Fruit fly (Drosophila melanogaster): Measurements from ENCODE around the gene Hr83.

DNA sequence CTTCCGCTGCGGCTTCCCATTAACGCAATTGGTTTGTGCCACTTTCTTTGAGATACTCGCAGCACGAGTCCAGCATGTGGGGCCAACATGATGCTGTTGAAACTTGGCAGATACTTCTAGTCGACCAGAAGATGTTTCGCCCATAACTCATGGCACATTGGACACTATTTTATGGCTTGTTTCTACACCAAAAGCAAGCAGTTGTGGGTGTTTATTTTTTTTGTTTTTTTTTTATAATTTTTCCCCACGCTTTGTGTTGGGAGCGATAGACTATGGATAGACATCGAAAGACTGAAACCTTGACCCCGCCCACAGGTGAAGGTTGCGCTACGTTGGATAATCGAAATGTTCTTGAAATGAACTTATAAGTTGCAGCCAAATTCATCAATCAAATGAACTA is 50.7 kb downstream of the Hr83 start:
- no peak for TF ChIP-seq toe (GFP tag; optimal IDR thresholded peaks at IDR 0.05)
- no peak for TF ChIP-seq Hr96 (GFP tag; optimal IDR thresholded peaks at IDR 0.05)

Measured in whole organism, adult.